Worm (Caenorhabditis elegans): Measurements from ENCODE around the gene ZK228.4.
"Not testable (repeated sequence)": the region's sequence is repeated elsewhere in the genome, so short reads cannot be mapped to it uniquely, and the experiment has no call there.

ZK228.4 gene

DNA sequence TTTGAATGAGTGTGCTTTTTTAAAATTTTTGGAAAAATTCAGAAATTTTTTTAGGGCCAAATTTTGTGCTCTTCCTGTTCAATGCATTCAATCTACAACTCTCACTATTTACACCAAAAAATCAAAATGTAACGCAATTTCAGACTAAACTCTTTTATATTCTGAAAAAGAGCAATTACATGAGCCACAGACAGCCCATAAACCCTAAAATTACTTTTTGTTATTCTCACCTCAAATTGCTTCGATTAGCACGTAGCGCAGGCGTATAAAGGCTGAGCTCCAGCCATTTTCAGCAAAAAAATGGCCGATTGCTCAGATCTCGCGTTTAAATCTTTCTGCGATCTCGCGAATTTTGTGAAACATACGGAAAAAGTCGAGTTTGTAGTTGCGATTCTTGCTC, 31.1 kb upstream of the ZK228.4 start, which contains the start of gene srw-82:
TSS of gene srw-82 (plus strand) at position 301 of the 400 bp plus-strand sequence.
- TF ChIP-seq tbx-8 (GFP tag; optimal IDR thresholded peaks at IDR 0.05), result no peak

DNA sequence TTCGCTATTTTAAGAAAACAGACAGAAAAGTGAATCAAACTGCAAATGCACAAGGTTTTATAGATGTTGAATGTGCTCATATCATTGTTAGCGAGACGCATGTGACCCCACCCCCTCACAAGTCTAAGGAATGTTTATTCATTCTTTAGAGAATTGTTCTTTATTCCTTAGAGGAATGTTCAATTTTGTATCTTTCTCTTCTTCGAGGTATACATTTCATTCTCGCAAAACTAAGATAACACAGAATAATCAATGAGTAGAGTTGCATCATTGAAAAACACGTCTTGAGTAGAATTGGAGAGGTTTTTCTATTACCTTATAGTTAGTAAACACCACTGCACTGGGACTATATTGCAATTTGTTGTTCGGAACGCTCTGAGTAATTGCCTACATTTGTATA, 27.6 kb upstream of the ZK228.4 start, which contains the start of gene ZK262.20:
TSS of gene ZK262.20 (minus strand) at position 101 of the 400 bp plus-strand sequence.
- TF ChIP-seq mep-1 (tag; optimal IDR thresholded peaks at IDR 0.05) (no peak), ceh-39 (tag; optimal IDR thresholded peaks at IDR 0.05) (no peak), lin-13 (tag; optimal IDR thresholded peaks at IDR 0.05) (no peak)

DNA sequence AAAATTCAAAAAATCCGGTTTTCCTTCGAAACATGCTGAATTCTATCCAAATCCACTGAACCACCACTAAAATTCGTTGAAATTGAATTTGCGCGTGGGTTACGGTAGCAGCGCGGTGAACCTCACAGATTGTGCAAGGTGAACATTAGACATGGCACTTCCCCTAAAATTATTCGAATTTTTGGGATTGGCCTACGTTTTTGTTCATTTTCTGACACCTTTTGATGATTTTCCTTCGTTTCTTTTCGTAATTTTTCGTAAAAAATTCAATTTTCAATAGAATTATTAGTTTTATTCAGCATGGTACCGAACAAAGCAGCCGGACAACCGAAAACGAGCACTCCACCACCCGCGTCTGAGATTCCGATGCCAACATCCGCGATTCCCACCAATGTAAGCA, 24.5 kb upstream of the ZK228.4 start, which contains the start of gene ZK262.8:
TSS of gene ZK262.8 (plus strand) at position 301 of the 400 bp plus-strand sequence.
- TF ChIP-seq ztf-11 (tag; optimal IDR thresholded peaks at IDR 0.05) (no peak), mep-1 (tag; optimal IDR thresholded peaks at IDR 0.05) (no peak), lin-32 (GFP tag; optimal IDR thresholded peaks at IDR 0.05) (no peak), blmp-1 (tag; optimal IDR thresholded peaks at IDR 0.05) (no peak), M03D4.4 (tag; optimal IDR thresholded peaks at IDR 0.05) (no peak), unc-62 (GFP tag; optimal IDR thresholded peaks at IDR 0.05) (no peak), bed-3 (GFP tag; optimal IDR thresholded peaks at IDR 0.05) (no peak), elt-3 (tag; optimal IDR thresholded peaks at IDR 0.05) (no peak), flh-1 (GFP tag; optimal IDR thresholded peaks at IDR 0.05) (no peak)

DNA sequence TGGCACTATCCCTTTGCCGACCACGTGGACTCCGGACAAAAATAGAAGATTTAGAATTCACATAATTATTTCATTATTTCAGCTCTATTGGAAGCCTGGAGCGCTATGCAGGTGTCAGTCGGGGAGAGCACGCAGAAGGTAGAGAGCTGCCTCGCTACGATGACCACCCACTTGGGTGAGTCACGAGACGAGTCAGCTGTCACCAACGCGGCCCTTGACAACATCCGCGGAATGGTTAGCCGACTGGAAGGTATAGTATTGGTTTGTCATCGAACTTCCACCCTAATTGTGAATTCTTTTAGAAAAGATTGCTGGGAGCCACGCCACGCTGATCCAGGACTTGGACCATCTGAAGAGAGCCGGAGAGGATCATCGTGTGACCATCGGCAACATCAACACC, 23.1 kb upstream of the ZK228.4 start, which contains the start of gene ZK262.9:
TSS of gene ZK262.9 (plus strand) at position 301 of the 400 bp plus-strand sequence.
- TF ChIP-seq bed-3 (GFP tag; optimal IDR thresholded peaks at IDR 0.05); hlh-1 (tag; optimal IDR thresholded peaks at IDR 0.05); lin-13 (tag; optimal IDR thresholded peaks at IDR 0.05): not testable (repeated sequence)

DNA sequence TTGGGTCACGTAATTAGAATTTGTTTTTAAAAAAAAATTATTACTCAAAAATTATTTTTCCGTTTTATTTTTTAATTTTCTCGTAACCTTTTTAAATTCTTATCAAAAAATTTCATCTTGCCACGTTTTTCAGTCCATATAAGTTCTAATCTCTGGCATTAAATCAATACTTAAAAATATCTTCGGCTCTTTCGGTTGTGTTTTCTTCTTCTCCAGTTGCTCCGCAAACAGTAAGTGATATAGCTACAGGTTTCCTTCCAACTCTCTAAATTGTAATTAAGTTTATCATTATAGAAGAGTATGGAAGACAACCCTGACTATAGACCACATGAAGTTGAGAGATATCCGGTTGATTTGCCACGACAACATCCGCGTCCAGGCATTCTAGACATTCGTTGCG, 18.5 kb upstream of the ZK228.4 start, which contains the start of gene ZK228.1:
TSS of gene ZK228.1 (plus strand) at position 301 of the 400 bp plus-strand sequence.
- TF ChIP-seq unc-62 (GFP tag; optimal IDR thresholded peaks at IDR 0.05) (no peak), elt-3 (tag; optimal IDR thresholded peaks at IDR 0.05) (no peak), snpc-4 (tag; optimal IDR thresholded peaks at IDR 0.05) (no peak), lin-13 (tag; optimal IDR thresholded peaks at IDR 0.05) (no peak), zip-8 (tag; optimal IDR thresholded peaks at IDR 0.05) (no peak), ceh-39 (tag; optimal IDR thresholded peaks at IDR 0.05) (no peak), hlh-1 (tag; optimal IDR thresholded peaks at IDR 0.05) (no peak), drap-1 (GFP tag; optimal IDR thresholded peaks at IDR 0.05) (no peak)

DNA sequence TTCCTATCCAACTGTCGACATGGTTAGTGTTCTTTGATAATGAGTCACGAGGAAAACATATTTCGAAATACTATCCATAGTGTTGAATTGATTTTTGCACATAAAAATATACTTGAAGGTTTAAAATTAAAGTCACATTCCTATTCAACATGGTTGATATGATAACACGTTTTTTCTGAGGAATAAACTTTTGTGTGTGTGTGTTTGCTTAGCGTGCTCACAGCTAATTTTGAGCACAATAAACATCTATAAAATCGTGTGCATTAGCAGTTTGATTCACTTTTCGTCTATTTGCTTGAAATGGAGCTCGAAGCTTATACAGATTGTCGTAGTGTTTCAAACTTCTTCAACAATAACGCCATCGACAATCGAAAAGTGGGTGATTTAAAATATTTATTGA, 6.0 kb upstream of the ZK228.4 start, which contains the start of gene ZK228.10:
TSS of gene ZK228.10 (plus strand) at position 301 of the 400 bp plus-strand sequence.
- TF ChIP-seq bed-3 (GFP tag; optimal IDR thresholded peaks at IDR 0.05) (no peak), ham-2 (GFP tag; optimal IDR thresholded peaks at IDR 0.05) (no peak), pha-4 (tag; optimal IDR thresholded peaks at IDR 0.05) (no peak), lin-13 (tag; optimal IDR thresholded peaks at IDR 0.05) (no peak), elt-3 (tag; optimal IDR thresholded peaks at IDR 0.05) (no peak), unc-62 (GFP tag; optimal IDR thresholded peaks at IDR 0.05) (no peak), blmp-1 (tag; optimal IDR thresholded peaks at IDR 0.05) (no peak), ceh-83 (GFP tag; optimal IDR thresholded peaks at IDR 0.05) (no peak), unc-120 (tag; optimal IDR thresholded peaks at IDR 0.05; ENCODE audit: poor library complexity, severe bottlenecking) (no peak)

DNA sequence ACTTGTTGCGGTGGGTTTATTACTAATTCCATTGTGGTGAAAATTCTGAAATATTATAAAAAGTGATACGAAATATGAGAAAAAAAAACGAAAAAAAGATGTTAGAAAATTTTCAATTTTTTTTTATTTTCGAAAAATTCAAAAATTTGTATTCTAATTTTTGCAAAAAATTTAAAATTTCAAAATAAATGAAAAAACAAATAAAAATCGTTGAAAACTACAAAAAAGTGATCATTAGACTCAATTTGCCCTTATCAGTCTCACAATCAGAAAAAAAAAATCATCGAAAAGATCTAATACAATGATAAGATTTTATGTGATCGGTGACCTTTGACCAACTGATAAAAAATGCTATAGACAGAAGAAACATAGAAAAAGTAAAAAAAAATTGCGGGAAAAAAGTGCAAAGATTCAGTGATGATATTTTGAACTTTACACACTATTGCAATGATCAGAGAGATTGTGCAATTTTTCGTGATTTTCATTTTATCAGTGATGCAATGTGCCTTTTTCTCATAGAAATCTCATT, 1.3 kb upstream of the ZK228.4 start, which contains the start of gene ZK228.3:
TSS of gene ZK228.3 (minus strand) at position 51 of the 529 bp plus-strand sequence.
- TF ChIP-seq elt-1 (tag; optimal IDR thresholded peaks at IDR 0.05; ENCODE audit: borderline replicate concordance, insufficient read depth) (peak; percentile 21), unc-120 (tag; optimal IDR thresholded peaks at IDR 0.05; ENCODE audit: poor library complexity, severe bottlenecking) (no peak)

DNA sequence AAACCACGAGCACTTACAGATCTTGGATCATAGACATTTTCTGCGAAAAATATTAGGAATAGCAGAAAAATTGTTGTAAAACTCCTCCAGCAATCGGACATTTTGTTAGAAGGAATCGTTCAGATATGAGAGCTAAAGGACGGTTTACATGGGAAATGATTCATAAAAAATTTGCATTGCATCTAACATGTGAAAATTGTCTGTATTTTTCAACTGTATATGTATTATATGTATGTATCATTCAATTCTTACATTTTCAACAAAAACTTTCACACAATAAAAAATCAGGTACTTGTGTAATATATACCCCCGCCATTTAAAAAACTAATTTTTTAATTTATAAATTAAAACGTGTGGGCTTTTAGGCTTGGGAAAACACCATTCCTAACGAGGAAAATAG, 5.5 kb downstream of the ZK228.4 start, which contains the start of gene ZK228.13:
TSS of gene ZK228.13 (minus strand) at position 101 of the 400 bp plus-strand sequence.
- no peak for TF ChIP-seq unc-62 (GFP tag; optimal IDR thresholded peaks at IDR 0.05)
- no peak for TF ChIP-seq drap-1 (GFP tag; optimal IDR thresholded peaks at IDR 0.05)
- TF ChIP-seq ceh-83 (GFP tag; optimal IDR thresholded peaks at IDR 0.05), result no peak
- TF ChIP-seq pha-4 (tag; optimal IDR thresholded peaks at IDR 0.05), result no peak
- TF ChIP-seq elt-3 (tag; optimal IDR thresholded peaks at IDR 0.05), result no peak
- TF ChIP-seq lin-13 (tag; optimal IDR thresholded peaks at IDR 0.05), result no peak
- no peak for TF ChIP-seq snpc-4 (tag; optimal IDR thresholded peaks at IDR 0.05)
- no peak for TF ChIP-seq M03D4.4 (tag; optimal IDR thresholded peaks at IDR 0.05)
- no peak for TF ChIP-seq bed-3 (GFP tag; optimal IDR thresholded peaks at IDR 0.05)
- no peak for TF ChIP-seq zip-8 (tag; optimal IDR thresholded peaks at IDR 0.05)
- no peak for TF ChIP-seq hlh-1 (tag; optimal IDR thresholded peaks at IDR 0.05)
- no peak for TF ChIP-seq sptf-1 (tag; optimal IDR thresholded peaks at IDR 0.05)
- no peak for TF ChIP-seq ces-1 (GFP tag; optimal IDR thresholded peaks at IDR 0.05)

Measured in whole organism, mixed stage, embryonic.